Worm (Caenorhabditis elegans) whole organism, L2 larva: Measurements from ENCODE around the gene gldi-10.

Experiments
- lin-39 ChIP-seq: fragments of 150-350 bp; optimal IDR thresholded peaks from 2 replicates; lab custom pipeline; 2014; ENCODE audit warnings: missing biosample characterization, missing genetic modification reagents, missing genetic modification characterization
- nhr-237 ChIP-seq: fragments of 150-350 bp; optimal IDR thresholded peaks from 2 replicates; lab custom pipeline; 2014; ENCODE audit warnings: missing biosample characterization, missing genetic modification characterization
- nhr-77 ChIP-seq: fragments of 150-350 bp; optimal IDR thresholded peaks from 2 replicates; lab custom pipeline; 2014; ENCODE audit warnings: missing biosample characterization, missing genetic modification characterization
- unc-62 ChIP-seq: fragments of 150-350 bp; optimal IDR thresholded peaks from 2 replicates; lab custom pipeline; 2014; ENCODE audit warnings: missing biosample characterization, missing genetic modification reagents, missing genetic modification characterization

DNA sequence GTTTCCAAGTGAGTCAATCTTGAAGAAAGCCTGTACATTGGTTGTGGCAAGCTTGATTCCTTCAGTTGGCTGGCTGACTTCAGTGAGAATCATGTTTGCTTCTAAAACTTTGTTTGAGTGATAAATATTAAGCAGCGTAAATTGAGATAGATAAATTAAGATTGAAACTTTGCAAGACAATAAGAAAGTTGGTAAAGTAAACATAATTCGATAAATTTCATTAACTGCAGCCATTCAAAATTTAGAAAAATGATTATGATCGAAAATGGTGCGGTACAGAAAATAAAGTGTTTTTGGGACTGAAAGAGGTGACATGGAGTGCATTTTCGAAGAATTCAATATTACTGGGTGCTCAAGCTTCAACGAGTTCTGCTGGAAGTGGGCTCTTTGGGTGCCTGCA, 3.5 kb upstream of the gldi-10 start, which contains the start of gene icln-1:
- no peak for TF ChIP-seq unc-62
- TF ChIP-seq lin-39 (tag; lab: Kevin White, UChicago): no peak
- TF ChIP-seq nhr-77 (tag; lab: Kevin White, UChicago): no peak
- TF ChIP-seq nhr-237 (tag; lab: Kevin White, UChicago): no peak
